Worm (Caenorhabditis elegans) whole organism, L1 larva: ENCODE measurements around the gene nspg-3.

Source experiments
- C04F5.9 ChIP-seq: sonication (generic microtip); optimal IDR thresholded peaks from 2 replicates; lab custom pipeline; 2016; ENCODE audit warnings: missing genetic modification characterization, missing compliant biosample characterization
- F16B12.6 ChIP-seq: fragments of 150-350 bp; optimal IDR thresholded peaks from 2 replicates; lab custom pipeline; 2014; ENCODE audit warnings: missing biosample characterization, missing genetic modification characterization
- Y116A8C.19 ChIP-seq: sonication (generic microtip); optimal IDR thresholded peaks from 2 replicates; lab custom pipeline; 2016; ENCODE audit warnings: missing compliant biosample characterization, missing genetic modification characterization, borderline replicate concordance
- aha-1 ChIP-seq: fragments of 150-350 bp; optimal IDR thresholded peaks from 2 replicates; lab custom pipeline; 2014; ENCODE audit warnings: missing biosample characterization, missing genetic modification characterization
- blmp-1 ChIP-seq: fragments of 150-350 bp; optimal IDR thresholded peaks from 2 replicates; lab custom pipeline; 2014; ENCODE audit warnings: missing biosample characterization, missing genetic modification characterization
- ceh-63 ChIP-seq: fragments of 200-800 bp; sonication (Bioruptor generic); optimal IDR thresholded peaks from 2 replicates; lab custom pipeline; 2018; ENCODE audit warnings: mild to moderate bottlenecking, missing genetic modification characterization, missing compliant biosample characterization
- ceh-8 ChIP-seq: fragments of 200-800 bp; sonication (Bioruptor generic); optimal IDR thresholded peaks from 2 replicates; lab custom pipeline; 2018; ENCODE audit warnings: mild to moderate bottlenecking, missing genetic modification characterization, moderate library complexity, missing compliant biosample characterization
- ceh-82 ChIP-seq, 3 experiments: fragments of 150-350 bp in 1 of 3; sonication (generic microtip) in 2 of 3; optimal IDR thresholded peaks; 2 replicates each; lab custom pipeline; 2014 to 2017; ENCODE audit warnings: missing biosample characterization in 3 of 3, missing genetic modification characterization in 3 of 3
- ceh-90 ChIP-seq: sonication (generic microtip); optimal IDR thresholded peaks from 2 replicates; lab custom pipeline; 2016; ENCODE audit warnings: missing genetic modification characterization, missing compliant biosample characterization
- ces-1 ChIP-seq: fragments of 150-350 bp; optimal IDR thresholded peaks from 2 replicates; lab custom pipeline; 2014; ENCODE audit warnings: missing biosample characterization, missing genetic modification reagents, missing genetic modification characterization
- dpl-1 ChIP-seq, 3 experiments: fragments of 150-350 bp in 2 of 3; sonication (generic microtip) in 1 of 3; optimal IDR thresholded peaks; 2 replicates each; lab custom pipeline; 2014 to 2017; ENCODE audit warnings: missing biosample characterization in 3 of 3, missing genetic modification characterization in 3 of 3, missing genetic modification reagents in 3 of 3
- dsc-1 ChIP-seq: sonication (generic microtip); optimal IDR thresholded peaks from 2 replicates; lab custom pipeline; 2016; ENCODE audit warnings: mild to moderate bottlenecking, missing genetic modification characterization, missing compliant biosample characterization
- efl-3 ChIP-seq: fragments of 200-800 bp; sonication (Bioruptor generic); optimal IDR thresholded peaks from 2 replicates; lab custom pipeline; 2018; ENCODE audit warnings: mild to moderate bottlenecking, missing genetic modification characterization, missing compliant biosample characterization
- egl-27 ChIP-seq, 2 experiments: fragments of 150-350 bp in 1 of 2; sonication (generic microtip); optimal IDR thresholded peaks; 3 replicates each; lab custom pipeline; 2017 to 2018; ENCODE audit warnings: missing biosample characterization in 2 of 2, missing genetic modification characterization in 2 of 2, missing genetic modification reagents in 2 of 2
- elt-2 ChIP-seq: sonication (generic microtip); optimal IDR thresholded peaks from 2 replicates; lab custom pipeline; 2016; ENCODE audit warnings: missing genetic modification characterization, mild to moderate bottlenecking, inconsistent platforms, missing compliant biosample characterization, missing genetic modification reagents
- fkh-10 ChIP-seq: sonication (generic microtip); optimal IDR thresholded peaks from 2 replicates; lab custom pipeline; 2017; ENCODE audit warnings: missing biosample characterization, missing genetic modification reagents, missing genetic modification characterization
- fkh-8 ChIP-seq: sonication (generic microtip); optimal IDR thresholded peaks from 2 replicates; lab custom pipeline; 2016; ENCODE audit warnings: mild to moderate bottlenecking, missing genetic modification characterization, missing compliant biosample characterization
- fos-1 ChIP-seq: fragments of 150-350 bp; optimal IDR thresholded peaks from 2 replicates; lab custom pipeline; 2014; ENCODE audit warnings: missing biosample characterization, missing genetic modification characterization
- irx-1 ChIP-seq: sonication (generic microtip); optimal IDR thresholded peaks from 2 replicates; lab custom pipeline; 2016; ENCODE audit warnings: missing genetic modification characterization, missing compliant biosample characterization
- isw-1 ChIP-seq: fragments of 200-800 bp; sonication (Bioruptor generic); IDR thresholded peaks from 2 replicates; pipeline ENCODE4 v1.3.6; 2022; ENCODE audit warnings: missing genetic modification characterization, missing compliant biosample characterization
- jun-1 ChIP-seq: fragments of 150-350 bp; optimal IDR thresholded peaks from 2 replicates; lab custom pipeline; 2014; ENCODE audit warnings: missing biosample characterization, missing genetic modification reagents, missing genetic modification characterization
- lin-13 ChIP-seq: fragments of 150-350 bp; optimal IDR thresholded peaks from 2 replicates; lab custom pipeline; 2014; ENCODE audit warnings: missing biosample characterization, missing genetic modification reagents, missing genetic modification characterization
- lin-35 ChIP-seq, 2 experiments: fragments of 150-350 bp; optimal IDR thresholded peaks; 2 replicates each; lab custom pipeline; 2014; ENCODE audit warnings: missing biosample characterization in 2 of 2, missing genetic modification characterization in 2 of 2, missing genetic modification reagents in 2 of 2
- lin-39 ChIP-seq: fragments of 150-350 bp; optimal IDR thresholded peaks from 2 replicates; lab custom pipeline; 2014; ENCODE audit warnings: missing biosample characterization, missing genetic modification reagents, missing genetic modification characterization
- lsy-2 ChIP-seq, 2 experiments: fragments of 150-350 bp; optimal IDR thresholded peaks; 2 replicates each; lab custom pipeline; 2014; ENCODE audit warnings: missing biosample characterization in 2 of 2, missing genetic modification characterization in 2 of 2
- mef-2 ChIP-seq: fragments of 150-350 bp; optimal IDR thresholded peaks from 2 replicates; lab custom pipeline; 2014; ENCODE audit warnings: missing biosample characterization, missing genetic modification characterization
- nhr-12 ChIP-seq: sonication (generic microtip); optimal IDR thresholded peaks from 2 replicates; lab custom pipeline; 2017; ENCODE audit warnings: missing biosample characterization, missing genetic modification characterization
- nhr-237 ChIP-seq: fragments of 150-350 bp; optimal IDR thresholded peaks from 2 replicates; lab custom pipeline; 2014; ENCODE audit warnings: missing biosample characterization, missing genetic modification characterization
- nhr-28 ChIP-seq: fragments of 150-350 bp; optimal IDR thresholded peaks from 2 replicates; lab custom pipeline; 2014; ENCODE audit warnings: missing biosample characterization, missing genetic modification characterization
- nhr-47 ChIP-seq: sonication (generic microtip); optimal IDR thresholded peaks from 2 replicates; lab custom pipeline; 2016; ENCODE audit warnings: mild to moderate bottlenecking, missing genetic modification characterization, moderate library complexity, missing compliant biosample characterization
- nhr-71 ChIP-seq: sonication (generic microtip); optimal IDR thresholded peaks from 2 replicates; lab custom pipeline; 2016; ENCODE audit warnings: mild to moderate bottlenecking, missing genetic modification characterization, moderate library complexity, missing compliant biosample characterization
- nhr-77 ChIP-seq: fragments of 150-350 bp; optimal IDR thresholded peaks from 2 replicates; lab custom pipeline; 2014; ENCODE audit warnings: missing biosample characterization, missing genetic modification characterization
- nhr-85 ChIP-seq: sonication (generic microtip); peaks from one replicate; lab custom pipeline; 2016; ENCODE audit warnings: missing genetic modification characterization, inconsistent platforms, missing compliant biosample characterization
- pax-3 ChIP-seq: fragments of 200-800 bp; sonication (Bioruptor generic); optimal IDR thresholded peaks from 2 replicates; lab custom pipeline; 2018; ENCODE audit warnings: mild to moderate bottlenecking, missing genetic modification characterization, moderate library complexity, missing compliant biosample characterization
- pqm-1 ChIP-seq: sonication (generic microtip); optimal IDR thresholded peaks from 3 replicates; lab custom pipeline; 2017; ENCODE audit warnings: missing biosample characterization, missing genetic modification characterization
- snu-23 ChIP-seq: sonication (generic microtip); optimal IDR thresholded peaks from 2 replicates; lab custom pipeline; 2016; ENCODE audit warnings: missing genetic modification characterization, missing compliant biosample characterization
- sup-37 ChIP-seq: fragments of 200-800 bp; sonication (Bioruptor generic); optimal IDR thresholded peaks from 2 replicates; lab custom pipeline; 2018; ENCODE audit warnings: mild to moderate bottlenecking, missing genetic modification characterization, missing compliant biosample characterization
- tbx-2 ChIP-seq: sonication (generic microtip); optimal IDR thresholded peaks from 2 replicates; lab custom pipeline; 2016; ENCODE audit warnings: missing genetic modification characterization, missing compliant biosample characterization
- unc-130 ChIP-seq: fragments of 150-350 bp; optimal IDR thresholded peaks from 2 replicates; lab custom pipeline; 2017; ENCODE audit warnings: missing biosample characterization, missing genetic modification characterization, inconsistent platforms
- unc-30 ChIP-seq: sonication (generic microtip); optimal IDR thresholded peaks from 2 replicates; lab custom pipeline; 2017; ENCODE audit warnings: missing biosample characterization, missing genetic modification characterization
- unc-62 ChIP-seq: fragments of 150-350 bp; optimal IDR thresholded peaks from 2 replicates; lab custom pipeline; 2014; ENCODE audit warnings: missing biosample characterization, missing genetic modification reagents, missing genetic modification characterization
- unc-86 ChIP-seq: sonication (generic microtip); optimal IDR thresholded peaks from 2 replicates; lab custom pipeline; 2016; ENCODE audit warnings: missing genetic modification characterization, missing compliant biosample characterization
- xbp-1 ChIP-seq: sonication (generic microtip); optimal IDR thresholded peaks from 2 replicates; lab custom pipeline; 2016; ENCODE audit warnings: missing genetic modification characterization, missing compliant biosample characterization
- zip-4 ChIP-seq: fragments of 200-800 bp; sonication (Bioruptor generic); optimal IDR thresholded peaks from 2 replicates; lab custom pipeline; 2018; ENCODE audit warnings: mild to moderate bottlenecking, missing genetic modification characterization, moderate library complexity, missing compliant biosample characterization
- ztf-11 ChIP-seq, 2 experiments: sonication (generic microtip); optimal IDR thresholded peaks; 2 replicates each; lab custom pipeline; 2016 to 2017; ENCODE audit warnings: missing genetic modification characterization in 2 of 2, missing biosample characterization in 1 of 2, missing compliant biosample characterization in 1 of 2

Gene nspg-3

DNA sequence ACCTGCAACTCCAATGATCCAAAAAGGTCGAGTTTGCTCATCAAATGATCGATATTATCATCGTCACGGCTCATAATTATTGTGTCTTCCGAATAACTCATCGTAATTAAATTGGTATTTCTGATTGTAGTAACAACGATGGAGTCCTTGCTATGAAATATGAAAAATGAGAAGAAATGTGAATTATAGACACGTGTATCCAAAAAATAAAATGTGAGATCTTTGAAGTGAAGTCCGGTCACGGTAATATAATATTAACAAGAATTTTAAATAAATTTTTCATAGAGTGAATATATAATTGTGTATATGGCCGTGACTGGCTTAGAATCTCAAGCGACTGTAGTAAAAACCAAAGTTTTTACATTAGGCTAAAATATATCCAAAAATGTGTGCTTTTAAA lies 24.5 kb upstream of the nspg-3 start, which contains the start of gene H12I13.1:
H12I13.1 (minus strand) TSS at position 101 of the 400 bp plus-strand sequence.
- no peak for TF ChIP-seq pqm-1
- TF ChIP-seq Y116A8C.19 (tag; lab: Kevin White, UChicago), result no peak
- no peak for TF ChIP-seq nhr-85 (tag; lab: Kevin White, UChicago)
- no peak for TF ChIP-seq ceh-82 (tag; optimal IDR thresholded peaks at IDR 0.05; lab: Kevin White, UChicago)
- TF ChIP-seq snu-23 (GFP tag; lab: Kevin White, UChicago), result no peak
- TF ChIP-seq ceh-8, result no peak
- TF ChIP-seq jun-1 (tag; lab: Kevin White, UChicago), result no peak
- no peak for TF ChIP-seq xbp-1 (tag; lab: Kevin White, UChicago)
- no peak for TF ChIP-seq tbx-2 (tag; lab: Kevin White, UChicago)
- no peak for TF ChIP-seq mef-2 (tag; lab: Kevin White, UChicago)
- no peak for TF ChIP-seq nhr-77 (tag; lab: Kevin White, UChicago)
- no peak for TF ChIP-seq lin-35 (GFP tag; optimal IDR thresholded peaks at IDR 0.05; lab: Kevin White, UChicago)

DNA sequence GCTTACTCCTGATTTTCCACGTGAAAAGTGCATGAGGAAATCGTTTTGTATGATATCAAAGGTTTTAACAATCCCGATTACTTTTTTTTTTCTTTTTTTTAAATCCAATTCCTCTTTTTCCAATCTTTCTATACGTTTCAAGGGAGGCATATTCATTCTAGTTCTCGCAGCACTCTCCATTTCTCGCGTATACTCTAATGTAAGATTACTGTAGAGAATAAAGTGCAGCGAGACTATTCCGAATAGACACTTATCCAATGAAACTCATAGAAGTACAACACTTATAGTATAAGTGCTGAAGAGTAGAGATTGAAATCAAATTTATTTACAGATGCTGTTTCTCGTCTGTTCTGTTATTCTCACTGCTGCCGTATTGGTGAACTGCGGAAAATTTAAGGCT lies 14.0 kb upstream of the nspg-3 start, which contains the start of gene H12I13.6:
H12I13.6 (plus strand) TSS at position 301 of the 400 bp plus-strand sequence.
- no peak for TF ChIP-seq sup-37 (GFP tag; lab: Kevin White, UChicago)
- TF ChIP-seq unc-30 (tag; lab: Kevin White, UChicago), result no peak
- TF ChIP-seq ceh-90 (tag; lab: Kevin White, UChicago), result no peak
- no peak for TF ChIP-seq nhr-28 (tag; lab: Kevin White, UChicago)
- no peak for TF ChIP-seq zip-4 (GFP tag; lab: Kevin White, UChicago)
- TF ChIP-seq egl-27 (tag; optimal IDR thresholded peaks at IDR 0.05; lab: Kevin White, UChicago), result no peak
- no peak for TF ChIP-seq nhr-12 (tag; lab: Kevin White, UChicago)
- TF ChIP-seq ceh-63 (GFP tag; lab: Kevin White, UChicago), result no peak
- TF ChIP-seq elt-2 (tag; lab: Kevin White, UChicago), result no peak
- no peak for TF ChIP-seq mef-2 (tag; lab: Kevin White, UChicago)
- no peak for TF ChIP-seq irx-1 (tag; lab: Kevin White, UChicago)
- TF ChIP-seq blmp-1 (tag; lab: Kevin White, UChicago), result no peak
- no peak for TF ChIP-seq ztf-11 (tag; optimal IDR thresholded peaks at IDR 0.05; lab: Kevin White, UChicago)
- no peak for TF ChIP-seq nhr-47 (tag; lab: Kevin White, UChicago)
- TF ChIP-seq, all 84 proteins: peak for 0

DNA sequence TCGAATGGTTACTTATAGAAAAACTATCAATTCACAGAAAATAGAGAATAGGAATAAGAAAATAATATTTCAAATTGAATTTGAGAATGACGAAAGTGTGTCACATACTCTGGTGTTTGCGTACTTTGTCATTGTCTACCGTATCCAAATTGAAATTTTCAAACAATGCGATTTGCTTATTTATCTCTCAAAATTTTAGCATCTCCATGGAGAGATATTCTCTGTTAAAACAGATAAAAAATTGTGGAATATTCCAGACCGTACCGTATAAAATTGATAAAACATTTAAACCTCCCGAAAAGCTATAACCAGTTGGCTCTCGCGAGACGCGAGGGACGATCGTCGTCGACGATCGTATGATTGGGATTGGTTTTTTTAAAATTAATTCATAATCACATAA lies 10.8 kb upstream of the nspg-3 start, which contains the start of gene fbf-1:
fbf-1 (minus strand) TSS at position 101 of the 400 bp plus-strand sequence.
- no peak for TF ChIP-seq unc-62 (GFP tag; lab: Kevin White, UChicago)
- no peak for TF ChIP-seq pax-3 (tag; lab: Kevin White, UChicago)
- no peak for TF ChIP-seq aha-1 (tag; lab: Kevin White, UChicago)

DNA sequence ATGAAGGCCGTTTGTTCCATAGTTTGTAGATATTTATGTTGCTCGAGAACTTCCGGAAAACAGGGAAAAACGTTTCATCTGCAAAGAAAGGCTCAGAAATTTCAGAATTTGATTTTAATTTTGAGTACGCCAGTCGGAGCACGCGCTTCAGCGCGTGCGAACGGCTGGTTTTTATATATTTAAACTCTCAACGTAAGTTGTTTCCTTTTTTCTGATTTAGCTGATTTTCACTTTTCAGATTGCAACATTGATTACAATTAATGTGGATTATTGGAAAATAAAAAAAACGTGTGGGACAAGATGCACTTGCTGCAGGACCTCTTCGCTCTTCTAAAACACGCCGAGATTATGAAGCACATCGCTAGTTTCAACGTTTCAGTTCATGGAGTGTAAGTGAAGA lies 8.9 kb upstream of the nspg-3 start, which contains the start of gene F21H12.3:
F21H12.3 (plus strand) TSS at position 301 of the 400 bp plus-strand sequence.
- TF ChIP-seq fkh-10 (GFP tag; lab: Kevin White, UChicago) (no peak), F16B12.6 (tag; lab: Kevin White, UChicago) (no peak), nhr-237 (tag; lab: Kevin White, UChicago) (no peak)
- TF ChIP-seq, all 84 proteins: peak for 0

DNA sequence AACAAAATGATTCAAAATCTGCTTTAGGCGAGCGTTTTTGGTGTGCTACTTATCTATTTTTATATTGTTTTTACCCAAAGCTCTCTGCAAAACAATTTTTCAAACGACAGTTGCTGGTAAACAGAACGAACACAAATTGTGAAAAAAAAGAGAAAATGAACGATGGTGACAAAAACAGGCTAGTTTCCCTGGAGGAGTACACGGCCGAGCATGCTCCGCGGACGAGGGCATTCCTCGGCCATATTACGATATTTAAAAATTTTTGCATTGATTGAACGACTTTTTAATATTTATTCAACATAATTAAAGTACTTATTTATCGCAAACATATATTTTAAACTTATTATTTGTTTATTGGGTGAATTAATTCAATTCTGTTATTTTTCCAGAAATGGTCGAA lies 5.9 kb downstream of the nspg-3 start, which contains the start of the genes tpp-2 and rbbp-5:
tpp-2 (minus strand) TSS at position 157 of the 400 bp plus-strand sequence.
rbbp-5 (plus strand) TSS at position 390 of the 400 bp plus-strand sequence.
- no peak; the same call in 1 of the 2 replicates for TF ChIP-seq isw-1
- no peak for TF ChIP-seq tbx-2 (tag; lab: Kevin White, UChicago)
- peak; percentile 34 for TF ChIP-seq unc-86 (tag; lab: Kevin White, UChicago)
- TF ChIP-seq ztf-11 (tag; optimal IDR thresholded peaks at IDR 0.05; lab: Kevin White, UChicago), result peak in 1 of 2 experiments; percentile 82
- TF ChIP-seq lin-39, result no peak
- peak; percentile 74 for TF ChIP-seq dsc-1 (tag; lab: Kevin White, UChicago)
- TF ChIP-seq ces-1 (GFP tag; lab: Kevin White, UChicago), result no peak
- TF ChIP-seq nhr-71 (tag; lab: Kevin White, UChicago), result peak; percentile 78
- TF ChIP-seq dpl-1 (GFP tag; optimal IDR thresholded peaks at IDR 0.05; lab: Kevin White, UChicago), result peak; percentile 53 to 75 (median 67)
- TF ChIP-seq lsy-2 (tag; optimal IDR thresholded peaks at IDR 0.05; lab: Kevin White, UChicago), result peak; percentile 63 to 73
- no peak for TF ChIP-seq fos-1 (tag; lab: Kevin White, UChicago)
- TF ChIP-seq efl-3 (GFP tag; lab: Kevin White, UChicago), result no peak
- TF ChIP-seq fkh-8, result peak; percentile 53
- peak; percentile 74 for TF ChIP-seq snu-23 (GFP tag; lab: Kevin White, UChicago)
- no peak for TF ChIP-seq unc-130 (tag; lab: Kevin White, UChicago)
- no peak for TF ChIP-seq sup-37 (GFP tag; lab: Kevin White, UChicago)
- peak; percentile 50 for TF ChIP-seq C04F5.9
- TF ChIP-seq lin-13 (GFP tag; lab: Kevin White, UChicago), result peak; percentile 21
- no peak for TF ChIP-seq mef-2 (tag; lab: Kevin White, UChicago)
